Fruit fly (Drosophila melanogaster) whole organism, prepupa: ENCODE measurements around the gene Mps1.

ENCODE experiments used
- Blimp-1 ChIP-seq: fragments of 200-800 bp; sonication (Bioruptor generic); optimal IDR thresholded peaks from 3 replicates; lab custom pipeline; 2017; ENCODE audit warnings: missing biosample characterization, missing genetic modification characterization, mild to moderate bottlenecking, moderate library complexity, missing genetic modification reagents
- CG10631 ChIP-seq: fragments of 200-800 bp; sonication (Bioruptor generic); optimal IDR thresholded peaks from 2 replicates; lab custom pipeline; 2016; ENCODE audit warnings: missing biosample characterization, missing genetic modification characterization
- CG10669 ChIP-seq: fragments of 200-800 bp; sonication (Bioruptor generic); optimal IDR thresholded peaks from 3 replicates; lab custom pipeline; 2018; ENCODE audit warnings: missing biosample characterization, mild to moderate bottlenecking, missing genetic modification characterization, moderate library complexity
- CG11294 ChIP-seq: fragments of 200-800 bp; sonication (Bioruptor generic); IDR thresholded peaks from 2 replicates; pipeline ENCODE4 v1.3.6; 2022; ENCODE audit warnings: missing biosample characterization, missing genetic modification characterization
- CG15336 ChIP-seq: fragments of 200-800 bp; sonication (Bioruptor generic); IDR thresholded peaks from 2 replicates; pipeline ENCODE4 v1.3.6; 2022; ENCODE audit warnings: missing biosample characterization, missing genetic modification characterization
- CG3032 ChIP-seq: fragments of 200-800 bp; optimal IDR thresholded peaks from 2 replicates; lab custom pipeline; 2019; ENCODE audit warnings: missing biosample characterization, mild to moderate bottlenecking, missing genetic modification characterization, moderate library complexity
- CG31627 ChIP-seq: fragments of 200-800 bp; sonication (Bioruptor generic); optimal IDR thresholded peaks from 3 replicates; lab custom pipeline; 2016; ENCODE audit warnings: missing biosample characterization, missing genetic modification characterization
- CG3919 ChIP-seq: fragments of 200-800 bp; sonication (Bioruptor generic); optimal IDR thresholded peaks from 3 replicates; lab custom pipeline; 2016; ENCODE audit warnings: missing biosample characterization, missing genetic modification characterization
- CG4318 ChIP-seq: fragments of 200-800 bp; sonication (Bioruptor generic); optimal IDR thresholded peaks from 3 replicates; lab custom pipeline; 2017; ENCODE audit warnings: missing biosample characterization, mild to moderate bottlenecking, missing genetic modification characterization
- CG6276 ChIP-seq: fragments of 200-800 bp; sonication (Bioruptor generic); optimal IDR thresholded peaks from 2 replicates; lab custom pipeline; 2017; ENCODE audit warnings: missing biosample characterization, mild to moderate bottlenecking, missing genetic modification characterization
- CG6792 ChIP-seq: fragments of 200-800 bp; sonication (Bioruptor generic); optimal IDR thresholded peaks from 3 replicates; lab custom pipeline; 2016; ENCODE audit warnings: missing biosample characterization, missing genetic modification characterization
- CG7368 ChIP-seq: fragments of 200-800 bp; sonication (Bioruptor generic); optimal IDR thresholded peaks from 3 replicates; lab custom pipeline; 2016; ENCODE audit warnings: missing biosample characterization, missing genetic modification characterization
- CG8319 ChIP-seq: fragments of 200-800 bp; sonication (Bioruptor generic); optimal IDR thresholded peaks from 3 replicates; lab custom pipeline; 2016; ENCODE audit warnings: missing biosample characterization, missing genetic modification characterization
- CG9139 ChIP-seq: fragments of 200-800 bp; sonication (Bioruptor generic); optimal IDR thresholded peaks from 3 replicates; lab custom pipeline; 2017; ENCODE audit warnings: missing biosample characterization, mild to moderate bottlenecking, missing genetic modification characterization
- Eip75B ChIP-seq: fragments of 200-800 bp; sonication (Bioruptor generic); optimal IDR thresholded peaks from 3 replicates; lab custom pipeline; 2016; ENCODE audit warnings: missing biosample characterization, missing genetic modification characterization
- Eip78C ChIP-seq: fragments of 200-800 bp; sonication (Bioruptor generic); peaks from one replicate; lab custom pipeline; 2016; ENCODE audit warnings: missing biosample characterization, missing genetic modification characterization
- Ets21C ChIP-seq: fragments of 200-800 bp; sonication (Bioruptor generic); optimal IDR thresholded peaks from 3 replicates; lab custom pipeline; 2016; ENCODE audit warnings: missing biosample characterization, missing genetic modification characterization
- Ets96B ChIP-seq: fragments of 200-800 bp; optimal IDR thresholded peaks from 2 replicates; lab custom pipeline; 2019; ENCODE audit warnings: missing biosample characterization, mild to moderate bottlenecking, missing genetic modification characterization, moderate library complexity
- Gug ChIP-seq: fragments of 200-800 bp; sonication (Bioruptor generic); IDR thresholded peaks from 2 replicates; pipeline ENCODE4 v1.3.6; 2022; ENCODE audit warnings: missing biosample characterization, missing genetic modification characterization
- Lpt ChIP-seq: fragments of 200-800 bp; sonication (Bioruptor generic); optimal IDR thresholded peaks from 3 replicates; lab custom pipeline; 2016; ENCODE audit warnings: missing biosample characterization, missing genetic modification characterization
- Met ChIP-seq: fragments of 200-800 bp; sonication (Bioruptor generic); optimal IDR thresholded peaks from 3 replicates; lab custom pipeline; 2016; ENCODE audit warnings: missing biosample characterization, missing genetic modification characterization
- Smox ChIP-seq: fragments of 200-800 bp; sonication (Bioruptor generic); optimal IDR thresholded peaks from 3 replicates; lab custom pipeline; 2016; ENCODE audit warnings: missing biosample characterization, missing genetic modification characterization
- Sox102F ChIP-seq: fragments of 200-800 bp; sonication (Bioruptor generic); optimal IDR thresholded peaks from 2 replicates; lab custom pipeline; 2016; ENCODE audit warnings: missing biosample characterization, mild to moderate bottlenecking, missing genetic modification characterization
- Sox14 ChIP-seq: fragments of 200-800 bp; sonication (Bioruptor generic); optimal IDR thresholded peaks from 3 replicates; lab custom pipeline; 2016; ENCODE audit warnings: missing biosample characterization, missing genetic modification characterization
- Sox15 ChIP-seq: fragments of 200-800 bp; sonication (Bioruptor generic); optimal IDR thresholded peaks from 3 replicates; lab custom pipeline; 2016; ENCODE audit warnings: missing biosample characterization, missing genetic modification characterization
- cyc ChIP-seq: fragments of 200-800 bp; sonication (Bioruptor generic); optimal IDR thresholded peaks from 3 replicates; lab custom pipeline; 2016; ENCODE audit warnings: missing biosample characterization, missing genetic modification characterization
- dac ChIP-seq: fragments of 200-800 bp; sonication (Bioruptor generic); optimal IDR thresholded peaks from 2 replicates; lab custom pipeline; 2017; ENCODE audit warnings: missing biosample characterization, mild to moderate bottlenecking, missing genetic modification characterization
- dsx ChIP-seq: fragments of 200-800 bp; optimal IDR thresholded peaks from 3 replicates; lab custom pipeline; 2019; ENCODE audit warnings: missing biosample characterization, mild to moderate bottlenecking, missing genetic modification characterization, moderate library complexity; ENCODE audit not compliant: poor library complexity, severe bottlenecking
- esn ChIP-seq: fragments of 200-800 bp; sonication (Bioruptor generic); optimal IDR thresholded peaks from 2 replicates; lab custom pipeline; 2016; ENCODE audit warnings: missing biosample characterization, mild to moderate bottlenecking, missing genetic modification characterization, moderate library complexity
- fd59A ChIP-seq: fragments of 200-800 bp; sonication (Bioruptor generic); optimal IDR thresholded peaks from 2 replicates; lab custom pipeline; 2017; ENCODE audit warnings: missing biosample characterization, mild to moderate bottlenecking, missing genetic modification characterization, missing genetic modification reagents
- fd85E ChIP-seq: fragments of 200-800 bp; sonication (Bioruptor generic); optimal IDR thresholded peaks from 3 replicates; lab custom pipeline; 2016; ENCODE audit warnings: missing biosample characterization, missing genetic modification characterization
- fkh ChIP-seq: fragments of 200-800 bp; sonication (Bioruptor generic); optimal IDR thresholded peaks from 3 replicates; lab custom pipeline; 2017; ENCODE audit warnings: missing biosample characterization, mild to moderate bottlenecking, missing genetic modification characterization, moderate library complexity
- lz ChIP-seq: fragments of 200-800 bp; sonication (Bioruptor generic); optimal IDR thresholded peaks from 3 replicates; lab custom pipeline; 2016; ENCODE audit warnings: missing biosample characterization, missing genetic modification characterization
- salr ChIP-seq, 2 experiments: fragments of 200-800 bp; sonication (Bioruptor generic); optimal IDR thresholded peaks; 3 replicates each; lab custom pipeline; 2016 to 2018; ENCODE audit warnings: missing biosample characterization in 2 of 2, missing genetic modification characterization in 2 of 2, mild to moderate bottlenecking in 1 of 2
- ss ChIP-seq, 2 experiments: fragments of 200-800 bp; sonication (Bioruptor generic); optimal IDR thresholded peaks; 2 replicates in 1 of 2; 3 replicates in 1 of 2; lab custom pipeline; 2017 to 2018; ENCODE audit warnings: mild to moderate bottlenecking in 2 of 2, missing biosample characterization in 2 of 2, missing genetic modification characterization in 2 of 2, moderate library complexity in 1 of 2
- svp ChIP-seq: fragments of 200-800 bp; sonication (Bioruptor generic); peaks from one replicate; lab custom pipeline; 2016; ENCODE audit warnings: missing biosample characterization, missing genetic modification characterization
- topi ChIP-seq: fragments of 200-800 bp; sonication (Bioruptor generic); optimal IDR thresholded peaks from 3 replicates; lab custom pipeline; 2016; ENCODE audit warnings: missing biosample characterization, missing genetic modification characterization
- vri ChIP-seq: fragments of 200-800 bp; sonication (Bioruptor generic); optimal IDR thresholded peaks from 3 replicates; lab custom pipeline; 2016; ENCODE audit warnings: missing biosample characterization, mild to moderate bottlenecking, missing genetic modification characterization

Mps1 gene

DNA sequence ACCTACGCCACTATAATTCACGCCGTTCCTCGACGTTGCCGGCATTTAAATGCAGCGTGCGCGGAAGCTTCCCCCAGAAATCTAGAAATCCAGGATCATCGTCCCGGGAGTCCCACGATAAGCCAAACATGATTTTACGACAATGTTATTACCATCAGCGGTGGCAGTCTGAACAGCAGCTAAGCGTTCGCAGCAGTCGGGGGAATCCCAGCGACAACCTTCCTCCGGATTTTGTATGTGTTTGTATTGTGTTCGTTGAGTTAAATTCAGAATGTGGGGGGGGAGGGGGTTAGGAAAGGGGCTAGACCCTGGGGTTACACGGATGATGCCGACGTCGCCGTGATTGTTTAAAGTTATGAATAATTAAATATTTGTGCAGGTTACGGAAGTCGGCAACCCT lies 27.1 kb upstream of the Mps1 start:
- TF ChIP-seq svp (GFP tag; lab: Kevin White, UChicago) = peak; percentile 77
- TF ChIP-seq CG3919 (GFP tag; lab: Kevin White, UChicago) = no peak

DNA sequence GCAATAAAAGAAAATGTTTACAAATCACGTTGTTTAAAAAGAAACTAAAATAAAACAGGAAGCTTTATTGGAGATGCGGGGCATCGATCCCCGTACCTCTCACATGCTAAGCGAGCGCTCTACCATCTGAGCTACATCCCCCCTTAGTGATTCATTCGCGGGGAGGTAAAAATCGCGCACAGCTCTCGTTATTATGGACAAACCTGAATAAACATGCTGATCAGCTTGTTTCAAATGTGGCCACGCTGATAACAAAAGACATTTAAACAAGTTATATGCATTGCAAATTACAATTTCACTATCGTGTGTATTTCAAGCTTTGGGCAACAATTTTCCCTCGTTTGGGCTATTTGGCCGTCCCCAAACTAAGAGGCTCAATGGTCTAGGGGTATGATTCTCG lies 25.8 kb upstream of the Mps1 start:
- TF ChIP-seq CG8319 (no peak), CG6792 (no peak), fd85E (GFP tag; lab: Kevin White, UChicago) (no peak), Gug (GFP tag; lab: Robert Waterston, UW) (no peak), Sox15 (GFP tag; lab: Kevin White, UChicago) (no peak), CG4318 (GFP tag; lab: Kevin White, UChicago) (no peak), esn (GFP tag; lab: Kevin White, UChicago) (no peak), Smox (GFP tag; lab: Kevin White, UChicago) (no peak), salr (GFP tag; optimal IDR thresholded peaks at IDR 0.05; lab: Kevin White, UChicago) (no peak), Eip75B (GFP tag; lab: Kevin White, UChicago) (no peak), CG7368 (GFP tag; lab: Kevin White, UChicago) (no peak), Met (GFP tag; lab: Kevin White, UChicago) (no peak), Sox102F (GFP tag; lab: Kevin White, UChicago) (no peak), Eip78C (no peak), CG6276 (GFP tag; lab: Kevin White, UChicago) (no peak), CG9139 (GFP tag; lab: Kevin White, UChicago) (no peak), dsx (GFP tag; lab: Kevin White, UChicago) (no peak)

DNA sequence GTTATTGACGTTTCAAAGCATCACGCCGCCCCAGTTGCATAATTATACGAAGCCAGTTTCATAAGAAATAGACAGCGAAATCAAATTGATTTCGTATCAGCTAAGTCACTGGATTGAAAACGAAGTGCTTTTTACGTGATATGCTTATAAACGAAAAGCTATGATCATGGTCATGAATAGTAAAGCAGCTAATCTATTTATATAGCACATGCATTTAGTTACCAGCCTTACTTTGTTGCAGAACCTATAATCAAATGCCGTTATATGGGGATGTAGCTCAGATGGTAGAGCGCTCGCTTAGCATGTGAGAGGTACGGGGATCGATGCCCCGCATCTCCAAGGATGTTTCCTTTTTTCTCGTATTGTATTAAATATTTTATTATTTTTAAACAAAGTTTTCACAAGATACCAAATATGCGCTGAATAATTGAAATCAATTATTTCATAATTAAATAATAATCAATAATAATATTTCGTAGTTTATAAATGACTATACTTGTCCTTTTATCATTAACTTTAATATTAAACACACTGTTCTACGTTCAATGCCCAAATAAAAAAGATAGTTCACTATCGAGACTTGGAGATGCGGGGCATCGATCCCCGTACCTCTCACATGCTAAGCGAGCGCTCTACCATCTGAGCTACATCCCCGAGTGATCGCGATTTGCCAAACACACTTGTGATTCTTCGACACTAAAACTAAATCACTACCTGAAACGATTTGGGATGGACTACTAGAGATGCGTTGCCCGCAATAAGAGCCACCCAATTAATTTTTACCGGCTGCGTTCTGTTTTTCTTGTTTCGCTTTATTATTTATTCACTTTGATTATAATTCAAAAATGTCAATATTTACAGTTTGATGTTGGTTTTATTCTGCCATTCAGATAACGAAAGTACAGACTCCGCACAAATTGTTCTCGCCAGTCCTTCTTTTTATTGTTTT lies 24.7 kb upstream of the Mps1 start:
- TF ChIP-seq fkh (GFP tag; lab: Kevin White, UChicago) = peak; percentile 33
- TF ChIP-seq Sox102F (GFP tag; lab: Kevin White, UChicago) = peak; percentile 34
- TF ChIP-seq cyc (GFP tag; lab: Kevin White, UChicago) = no peak
- no peak for TF ChIP-seq Smox (GFP tag; lab: Kevin White, UChicago)
- TF ChIP-seq CG6792 = peak; percentile 2
- TF ChIP-seq CG10631 (GFP tag; lab: Kevin White, UChicago) = no peak
- TF ChIP-seq dsx (GFP tag; lab: Kevin White, UChicago) = peak; percentile 84
- TF ChIP-seq Lpt = no peak
- peak; percentile 21 for TF ChIP-seq esn (GFP tag; lab: Kevin White, UChicago)
- TF ChIP-seq CG15336 = no peak
- TF ChIP-seq Eip78C = peak; percentile 67
- no peak for TF ChIP-seq dac (GFP tag; lab: Kevin White, UChicago)
- no peak for TF ChIP-seq Sox14
- TF ChIP-seq Met (GFP tag; lab: Kevin White, UChicago) = peak; percentile 14
- TF ChIP-seq, all 60 proteins: peak for 7

- TF ChIP-seq fd59A (GFP tag; lab: Kevin White, UChicago) (no peak), CG3032 (peak; percentile 1)
These were observed 23.6 kb upstream of the Mps1 start, which contains the start of gene CG14322 for dm6 chr3R:17647444-17647843. TSS of gene CG14322 (plus strand) at chr3R:17647679.

DNA sequence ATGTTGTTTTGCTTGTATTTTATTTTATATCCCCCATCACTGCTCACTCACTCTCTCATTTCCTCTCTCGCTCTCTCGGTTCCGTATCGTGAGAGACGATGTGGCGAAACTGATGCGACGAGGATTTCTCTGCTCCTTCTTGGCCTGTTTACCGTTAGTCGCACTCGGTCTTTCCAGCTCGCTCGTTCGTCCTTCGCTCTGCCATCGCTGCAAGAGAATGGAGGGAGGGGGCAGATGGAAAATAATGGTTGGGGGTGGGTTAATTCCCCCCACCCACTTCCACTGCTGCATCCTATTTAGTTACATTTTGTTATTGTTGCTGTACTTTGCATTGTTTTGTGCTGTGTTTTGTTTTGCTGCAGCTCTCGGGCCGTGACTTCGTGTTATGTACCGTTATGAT lies 17.2 kb upstream of the Mps1 start:
- TF ChIP-seq lz = no peak
- no peak for TF ChIP-seq ss (GFP tag; optimal IDR thresholded peaks at IDR 0.05; lab: Kevin White, UChicago)
- TF ChIP-seq CG8319 = no peak
- no peak for TF ChIP-seq CG11294 (GFP tag; lab: Robert Waterston, UW)
- TF ChIP-seq Blimp-1 (GFP tag; lab: Kevin White, UChicago) = no peak
- no peak for TF ChIP-seq salr (GFP tag; optimal IDR thresholded peaks at IDR 0.05; lab: Kevin White, UChicago)
- no peak for TF ChIP-seq vri
- no peak for TF ChIP-seq CG10669 (GFP tag; lab: Kevin White, UChicago)
- no peak for TF ChIP-seq Ets96B (tag; lab: Kevin White, UChicago)
- TF ChIP-seq Sox14 = no peak
- no peak for TF ChIP-seq Ets21C (GFP tag; lab: Kevin White, UChicago)
- TF ChIP-seq dsx (GFP tag; lab: Kevin White, UChicago) = no peak
- TF ChIP-seq CG31627 (GFP tag; lab: Kevin White, UChicago) = no peak
- no peak for TF ChIP-seq topi (GFP tag; lab: Kevin White, UChicago)
